Fruit fly (Drosophila melanogaster): ENCODE measurements around the gene lft.
A peak's percentile ranks its signal among the peaks of the same experiment; 100 is the strongest.

Gene lft

DNA sequence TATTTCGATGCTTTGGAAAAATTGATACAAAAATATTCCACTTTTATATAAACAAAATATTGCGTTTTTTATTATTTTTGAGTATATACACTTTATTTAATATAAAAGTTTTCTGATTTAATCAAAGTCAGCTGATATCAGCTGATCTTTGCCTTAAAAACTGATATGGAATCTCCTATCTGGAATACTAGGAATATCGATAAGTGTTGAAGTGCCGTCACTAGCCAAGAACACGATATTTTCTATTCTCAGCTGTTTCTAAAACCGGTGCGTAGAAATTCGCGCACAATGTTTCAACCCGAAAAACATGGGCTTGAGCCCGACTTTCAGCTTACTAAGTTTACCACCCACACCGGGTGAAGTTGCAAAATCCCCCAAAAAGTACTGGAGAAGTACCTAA is 21.8 kb upstream of the lft start, which contains the start of gene Sps2 (continued):
- TF ChIP-seq fu2 (GFP tag; optimal IDR thresholded peaks at IDR 0.05) (no peak), dpn (GFP tag; optimal IDR thresholded peaks at IDR 0.05) (peak in 1 of 2 experiments; percentile 6), CG13296 (GFP tag; optimal IDR thresholded peaks at IDR 0.05) (peak; percentile 18), CG10543 (GFP tag; optimal IDR thresholded peaks at IDR 0.05) (no peak), Dbx (GFP tag; IDR thresholded peaks at IDR 0.05) (no peak), tll (GFP tag; optimal IDR thresholded peaks at IDR 0.05) (peak in 1 of 2 experiments; percentile 44), BEAF-32 (GFP tag; optimal IDR thresholded peaks at IDR 0.05) (peak; percentile 78), CG4617 (GFP tag; optimal IDR thresholded peaks at IDR 0.05; ENCODE audit: borderline replicate concordance) (peak; percentile 35), pzg (GFP tag; optimal IDR thresholded peaks at IDR 0.05) (peak; percentile 54), phol (tag; optimal IDR thresholded peaks at IDR 0.05) (peak; percentile 42), CG42726 (GFP tag; IDR thresholded peaks at IDR 0.05; ENCODE audit: partially characterized antibody) (peak; percentile 20; the same call in 1 of the 2 replicates), CG2120 (GFP tag; optimal IDR thresholded peaks at IDR 0.05) (peak; percentile 18), pfk (GFP tag; optimal IDR thresholded peaks at IDR 0.05) (peak; percentile 44), Sry-δ (GFP tag; optimal IDR thresholded peaks at IDR 0.05) (peak; percentile 84), CG14667 (GFP tag; IDR thresholded peaks at IDR 0.05) (no peak), CG12071 (GFP tag; optimal IDR thresholded peaks at IDR 0.05) (no peak), NfI (GFP tag; optimal IDR thresholded peaks at IDR 0.05) (no peak), sug (tag; optimal IDR thresholded peaks at IDR 0.05) (peak; percentile 35), Bgb (GFP tag; IDR thresholded peaks at IDR 0.05; ENCODE audit: partially characterized antibody) (peak; percentile 59; the same call in 1 of the 2 replicates), bcd (GFP tag; optimal IDR thresholded peaks at IDR 0.05) (no peak), fd96Cb (tag; optimal IDR thresholded peaks at IDR 0.05) (no peak), Med (GFP tag) (peak; percentile 81), Doc3 (GFP tag; IDR thresholded peaks at IDR 0.05; ENCODE audit: partially characterized antibody) (peak; percentile 78), CG6175 (GFP tag; IDR thresholded peaks at IDR 0.05) (no peak), ewg (GFP tag; optimal IDR thresholded peaks at IDR 0.05) (no peak), CG13287 (GFP tag; IDR thresholded peaks at IDR 0.05; ENCODE audit: partially characterized antibody) (peak; percentile 85), H2.0 (GFP tag; IDR thresholded peaks at IDR 0.05) (no peak), CG15514 (GFP tag; optimal IDR thresholded peaks at IDR 0.05) (peak; percentile 51), CG34422 (GFP tag; IDR thresholded peaks at IDR 0.05) (peak; percentile 48; the same call in 1 of the 3 replicates), Opbp (GFP tag; IDR thresholded peaks at IDR 0.05; ENCODE audit: partially characterized antibody) (peak; percentile 83), nmo (GFP tag; optimal IDR thresholded peaks at IDR 0.05) (peak; percentile 29), jigr1 (GFP tag; IDR thresholded peaks at IDR 0.05) (no peak), CG31441 (GFP tag; IDR thresholded peaks at IDR 0.05) (0 out of 2 replicates have a peak, but pooled peaks have one; percentile 9), CG17328 (GFP tag; IDR thresholded peaks at IDR 0.05) (peak; percentile 27; the same call in 1 of the 2 replicates), sna (GFP tag; IDR thresholded peaks at IDR 0.05; ENCODE audit: partially characterized antibody) (peak; percentile 66), unc-4 (GFP tag; IDR thresholded peaks at IDR 0.05; ENCODE audit: partially characterized antibody) (peak; percentile 78), CG12942 (GFP tag; optimal IDR thresholded peaks at IDR 0.05) (no peak), Xbp1 (GFP tag; optimal IDR thresholded peaks at IDR 0.05) (peak; percentile 11), ssp (GFP tag; IDR thresholded peaks at IDR 0.05) (peak; percentile 17; the same call in 1 of the 2 replicates), CG8281 (tag; optimal IDR thresholded peaks at IDR 0.05) (no peak), ken (GFP tag; IDR thresholded peaks at IDR 0.05) (no peak), Elba2 (GFP tag; optimal IDR thresholded peaks at IDR 0.05) (peak; percentile 23), MBD-R2 (GFP tag; IDR thresholded peaks at IDR 0.05) (peak; percentile 89), CG2199 (GFP tag; IDR thresholded peaks at IDR 0.05) (0 out of 3 replicates have a peak, but pooled peaks have one; percentile 27), nau (GFP tag; optimal IDR thresholded peaks at IDR 0.05) (no peak), CG13624 (GFP tag; optimal IDR thresholded peaks at IDR 0.05) (peak; percentile 30), BtbVII (GFP tag; optimal IDR thresholded peaks at IDR 0.05) (no peak), Sin3A (optimal IDR thresholded peaks at IDR 0.05) (no peak), CG14441 (GFP tag; IDR thresholded peaks at IDR 0.05) (peak; percentile 37; the same call in 1 of the 2 replicates)

All from whole organism, embryonic.